Worm (Caenorhabditis elegans) whole organism, L3 larva: Measurements from ENCODE around the gene F42E11.3.

Source experiments
- ZK546.5 ChIP-seq: sonication (generic microtip); optimal IDR thresholded peaks from 2 replicates; lab custom pipeline; 2017; ENCODE audit warnings: missing biosample characterization, missing genetic modification characterization
- aly-2 ChIP-seq: fragments of 150-350 bp; optimal IDR thresholded peaks from 2 replicates; lab custom pipeline; 2014; ENCODE audit warnings: missing biosample characterization, missing genetic modification characterization
- ceh-16 ChIP-seq: sonication (generic microtip); optimal IDR thresholded peaks from 2 replicates; lab custom pipeline; 2017; ENCODE audit warnings: missing biosample characterization, missing genetic modification characterization
- ceh-82 ChIP-seq: fragments of 150-350 bp; optimal IDR thresholded peaks from 2 replicates; lab custom pipeline; 2014; ENCODE audit warnings: missing biosample characterization, missing genetic modification characterization
- ceh-9 ChIP-seq: sonication (generic microtip); optimal IDR thresholded peaks from 2 replicates; lab custom pipeline; 2018; ENCODE audit warnings: missing biosample characterization, missing genetic modification characterization
- daf-12 ChIP-seq: fragments of 150-350 bp; optimal IDR thresholded peaks from 2 replicates; lab custom pipeline; 2014; ENCODE audit warnings: missing biosample characterization, missing genetic modification reagents, missing genetic modification characterization
- egl-27 ChIP-seq: sonication (generic microtip); optimal IDR thresholded peaks from 4 replicates; lab custom pipeline; 2017; ENCODE audit warnings: missing biosample characterization, missing genetic modification reagents, missing genetic modification characterization
- egl-5 ChIP-seq: fragments of 150-350 bp; optimal IDR thresholded peaks from 2 replicates; lab custom pipeline; 2017; ENCODE audit warnings: missing biosample characterization, missing genetic modification reagents, missing genetic modification characterization, inconsistent platforms
- elt-1 ChIP-seq: fragments of 150-350 bp; optimal IDR thresholded peaks from 2 replicates; lab custom pipeline; 2014; ENCODE audit warnings: missing biosample characterization, missing genetic modification characterization
- elt-2 ChIP-seq: sonication (generic microtip); optimal IDR thresholded peaks from 2 replicates; lab custom pipeline; 2016; ENCODE audit warnings: missing genetic modification reagents, mild to moderate bottlenecking, missing genetic modification characterization, missing compliant biosample characterization
- elt-3 ChIP-seq, 3 experiments: fragments of 150-350 bp in 1 of 3; sonication (generic microtip) in 2 of 3; optimal IDR thresholded peaks; 2 replicates in 2 of 3; 4 replicates in 1 of 3; lab custom pipeline; 2014 to 2017; ENCODE audit warnings: missing biosample characterization in 3 of 3, missing genetic modification characterization in 3 of 3
- eor-1 ChIP-seq, 2 experiments: fragments of 150-350 bp; optimal IDR thresholded peaks; 2 replicates each; lab custom pipeline; 2014 to 2018; ENCODE audit warnings: missing biosample characterization in 2 of 2, missing genetic modification characterization in 2 of 2
- fkh-10 ChIP-seq: sonication (generic microtip); optimal IDR thresholded peaks from 2 replicates; lab custom pipeline; 2017; ENCODE audit warnings: missing biosample characterization, missing genetic modification reagents, missing genetic modification characterization
- fkh-2 ChIP-seq: fragments of 150-350 bp; optimal IDR thresholded peaks from 2 replicates; lab custom pipeline; 2014; ENCODE audit warnings: missing biosample characterization, missing genetic modification reagents, missing genetic modification characterization
- fos-1 ChIP-seq: fragments of 150-350 bp; optimal IDR thresholded peaks from 2 replicates; lab custom pipeline; 2014; ENCODE audit warnings: missing biosample characterization, missing genetic modification characterization
- hmg-11 ChIP-seq: sonication (generic microtip); optimal IDR thresholded peaks from 2 replicates; lab custom pipeline; 2016; ENCODE audit warnings: missing genetic modification characterization, missing compliant biosample characterization
- jun-1 ChIP-seq: fragments of 150-350 bp; optimal IDR thresholded peaks from 2 replicates; lab custom pipeline; 2014; ENCODE audit warnings: missing biosample characterization, missing genetic modification reagents, missing genetic modification characterization
- lin-39 ChIP-seq: fragments of 150-350 bp; optimal IDR thresholded peaks from 2 replicates; lab custom pipeline; 2018; ENCODE audit warnings: missing biosample characterization, missing genetic modification reagents, missing genetic modification characterization
- lsy-12 ChIP-seq: sonication (generic microtip); optimal IDR thresholded peaks from 2 replicates; lab custom pipeline; 2016; ENCODE audit warnings: mild to moderate bottlenecking, missing genetic modification characterization, missing compliant biosample characterization
- mdl-1 ChIP-seq: fragments of 150-350 bp; optimal IDR thresholded peaks from 2 replicates; lab custom pipeline; 2014; ENCODE audit warnings: missing biosample characterization, missing genetic modification characterization
- mml-1 ChIP-seq: fragments of 150-350 bp; sonication (generic microtip); optimal IDR thresholded peaks from 3 replicates; lab custom pipeline; 2014; ENCODE audit warnings: missing biosample characterization, missing genetic modification characterization
- nfya-1 ChIP-seq: sonication (generic microtip); optimal IDR thresholded peaks from 2 replicates; lab custom pipeline; 2017; ENCODE audit warnings: missing genetic modification characterization, mild to moderate bottlenecking, missing compliant biosample characterization, antibody characterized with exemption, moderate library complexity; ENCODE audit not compliant: insufficient read depth
- nhr-11 ChIP-seq: fragments of 150-350 bp; optimal IDR thresholded peaks from 2 replicates; lab custom pipeline; 2014; ENCODE audit warnings: missing biosample characterization, missing genetic modification characterization
- nhr-12 ChIP-seq: fragments of 150-350 bp; optimal IDR thresholded peaks from 2 replicates; lab custom pipeline; 2014; ENCODE audit warnings: missing biosample characterization, missing genetic modification characterization
- nhr-23 ChIP-seq: fragments of 150-350 bp; optimal IDR thresholded peaks from 2 replicates; lab custom pipeline; 2014; ENCODE audit warnings: missing biosample characterization, missing genetic modification reagents, missing genetic modification characterization
- nhr-237 ChIP-seq: fragments of 150-350 bp; optimal IDR thresholded peaks from 2 replicates; lab custom pipeline; 2014; ENCODE audit warnings: missing biosample characterization, missing genetic modification characterization
- nhr-25 ChIP-seq: sonication (generic microtip); optimal IDR thresholded peaks from 2 replicates; lab custom pipeline; 2017; ENCODE audit warnings: missing biosample characterization, missing genetic modification characterization
- nhr-28 ChIP-seq: fragments of 150-350 bp; optimal IDR thresholded peaks from 2 replicates; lab custom pipeline; 2014; ENCODE audit warnings: missing biosample characterization, missing genetic modification characterization
- nhr-43 ChIP-seq: sonication (generic microtip); optimal IDR thresholded peaks from 2 replicates; lab custom pipeline; 2016; ENCODE audit warnings: mild to moderate bottlenecking, missing genetic modification characterization, missing compliant biosample characterization; ENCODE audit not compliant: poor library complexity, severe bottlenecking
- nhr-67 ChIP-seq: fragments of 150-350 bp; optimal IDR thresholded peaks from 2 replicates; lab custom pipeline; 2014; ENCODE audit warnings: missing biosample characterization, missing genetic modification characterization
- nhr-77 ChIP-seq: fragments of 150-350 bp; optimal IDR thresholded peaks from 2 replicates; lab custom pipeline; 2014; ENCODE audit warnings: missing biosample characterization, missing genetic modification characterization
- sea-2 ChIP-seq: fragments of 150-350 bp; sonication (generic microtip); optimal IDR thresholded peaks from 4 replicates; lab custom pipeline; 2014; ENCODE audit warnings: missing biosample characterization, missing genetic modification reagents, missing genetic modification characterization
- snpc-4 ChIP-seq: fragments of 150-350 bp; optimal IDR thresholded peaks from 2 replicates; lab custom pipeline; 2014; ENCODE audit warnings: missing biosample characterization, missing genetic modification characterization
- unc-39 ChIP-seq: sonication (generic microtip); optimal IDR thresholded peaks from 4 replicates; lab custom pipeline; 2017; ENCODE audit warnings: missing biosample characterization, missing genetic modification characterization
- unc-62 ChIP-seq: fragments of 150-350 bp; sonication (generic microtip); optimal IDR thresholded peaks from 4 replicates; lab custom pipeline; 2014; ENCODE audit warnings: missing biosample characterization, missing genetic modification reagents, missing genetic modification characterization
- ztf-4 ChIP-seq: fragments of 150-350 bp; optimal IDR thresholded peaks from 2 replicates; lab custom pipeline; 2014; ENCODE audit warnings: missing biosample characterization, missing genetic modification characterization

F42E11.3 gene

ce11 chrX:11384534-11385441 is 9.4 kb upstream of the F42E11.3 start, which contains the start of the genes F08B12.11 and prmn-1:
Gene F08B12.11, plus strand, starts transcription at chrX:11385054.
Gene prmn-1, plus strand, starts transcription at chrX:11385084.
- TF ChIP-seq egl-5 (tag; lab: Kevin White, UChicago), result no peak
- TF ChIP-seq nhr-237 (tag; lab: Kevin White, UChicago), result no peak
- peak; percentile 31 for TF ChIP-seq nfya-1 (tag; lab: Kevin White, UChicago)
- TF ChIP-seq hmg-11 (tag; lab: Kevin White, UChicago), result peak; percentile 22
- TF ChIP-seq elt-1 (tag; lab: Kevin White, UChicago), result no peak
- TF ChIP-seq mdl-1, result no peak
- TF ChIP-seq nhr-12 (tag; lab: Kevin White, UChicago), result no peak
- no peak for TF ChIP-seq elt-3 (tag; optimal IDR thresholded peaks at IDR 0.05; lab: Kevin White, UChicago)
- no peak for TF ChIP-seq elt-2
- no peak for TF ChIP-seq jun-1 (tag; lab: Kevin White, UChicago)
- TF ChIP-seq fkh-2 (tag; lab: Kevin White, UChicago), result no peak
- TF ChIP-seq nhr-28 (tag; lab: Kevin White, UChicago), result no peak
- no peak for TF ChIP-seq aly-2 (tag; lab: Kevin White, UChicago)
- no peak for TF ChIP-seq nhr-67 (tag; lab: Kevin White, UChicago)
- no peak for TF ChIP-seq ztf-4 (tag; lab: Kevin White, UChicago)
- TF ChIP-seq nhr-43, result no peak
- TF ChIP-seq ceh-16 (tag; lab: Kevin White, UChicago), result no peak
- no peak for TF ChIP-seq lsy-12 (tag; lab: Kevin White, UChicago)
- peak; percentile 66 for TF ChIP-seq nhr-25 (tag; lab: Kevin White, UChicago)
- no peak for TF ChIP-seq eor-1 (tag; optimal IDR thresholded peaks at IDR 0.05; lab: Kevin White, UChicago)
- no peak for TF ChIP-seq fos-1 (tag; lab: Kevin White, UChicago)

- peak; percentile 41 for TF ChIP-seq nhr-23 (tag; lab: Kevin White, UChicago)
- TF ChIP-seq sea-2 (GFP tag; lab: Kevin White, UChicago), result no peak
Observed at ce11 chrX:11383359-11383758, 8.0 kb upstream of the F42E11.3 start.

- TF ChIP-seq unc-62 (no peak), egl-5 (tag; lab: Kevin White, UChicago) (peak; percentile 0), lin-39 (tag; lab: Kevin White, UChicago) (peak; percentile 22), nfya-1 (tag; lab: Kevin White, UChicago) (peak; percentile 34), fkh-10 (GFP tag; lab: Kevin White, UChicago) (peak; percentile 20)
Observed at ce11 chrX:11379135-11379781, 3.8 kb upstream of the F42E11.3 start.

- TF ChIP-seq daf-12 (tag; lab: Kevin White, UChicago) (no peak), ceh-9 (no peak), lin-39 (tag; lab: Kevin White, UChicago) (no peak), nhr-28 (tag; lab: Kevin White, UChicago) (no peak), egl-27 (tag; lab: Kevin White, UChicago) (no peak), aly-2 (tag; lab: Kevin White, UChicago) (no peak)
Observed at ce11 chrX:11377370-11377769, 2.0 kb upstream of the F42E11.3 start, which contains the start of gene tni-1. Gene tni-1, minus strand, starts transcription at chrX:11377470.

- TF ChIP-seq snpc-4 (tag; lab: Kevin White, UChicago) (no peak), mdl-1 (no peak), nfya-1 (tag; lab: Kevin White, UChicago) (no peak), egl-5 (tag; lab: Kevin White, UChicago) (no peak), mml-1 (no peak), ZK546.5 (tag; lab: Kevin White, UChicago) (no peak), unc-62 (no peak), nhr-77 (no peak), jun-1 (tag; lab: Kevin White, UChicago) (no peak), ceh-82 (tag; lab: Kevin White, UChicago) (no peak), unc-39 (tag; lab: Kevin White, UChicago) (no peak), fkh-10 (GFP tag; lab: Kevin White, UChicago) (no peak), eor-1 (tag; optimal IDR thresholded peaks at IDR 0.05; lab: Kevin White, UChicago) (no peak), ceh-9 (no peak), fos-1 (tag; lab: Kevin White, UChicago) (no peak), hmg-11 (tag; lab: Kevin White, UChicago) (no peak), nhr-11 (no peak)
- TF ChIP-seq, all 47 proteins: peak for 0
Observed at ce11 chrX:11370090-11370489, 5.3 kb downstream of the F42E11.3 start.
